Fruit fly (Drosophila melanogaster) whole organism, embryonic: ENCODE data around the gene CG34266.

Source experiments
- CG10209 ChIP-seq: fragments of 200-800 bp; sonication (Bioruptor generic); optimal IDR thresholded peaks from 3 replicates; lab custom pipeline; 2017; ENCODE audit warnings: missing biosample characterization, mild to moderate bottlenecking, missing genetic modification characterization, missing genetic modification reagents
- CG10366 ChIP-seq: fragments of 200-800 bp; sonication (Bioruptor generic); IDR thresholded peaks from 2 replicates; pipeline ENCODE4 v1.3.6; 2022; ENCODE audit warnings: missing biosample characterization, missing genetic modification characterization
- CG10979 ChIP-seq: fragments of 200-800 bp; sonication (Bioruptor generic); optimal IDR thresholded peaks from 2 replicates; lab custom pipeline; 2018; ENCODE audit warnings: missing biosample characterization, mild to moderate bottlenecking, missing genetic modification characterization, moderate library complexity
- CG11695 ChIP-seq: fragments of 200-800 bp; sonication (Bioruptor generic); IDR thresholded peaks from 3 replicates; pipeline ENCODE4 v1.3.6; 2022; ENCODE audit warnings: missing biosample characterization, missing genetic modification characterization
- CG12659 ChIP-seq: fragments of 200-800 bp; sonication (Bioruptor generic); optimal IDR thresholded peaks from 3 replicates; lab custom pipeline; 2017; ENCODE audit warnings: mild to moderate bottlenecking, missing biosample characterization, missing genetic modification reagents, missing genetic modification characterization
- CG15011 ChIP-seq: fragments of 200-800 bp; sonication (Bioruptor generic); optimal IDR thresholded peaks from 3 replicates; lab custom pipeline; 2018; ENCODE audit warnings: missing biosample characterization, mild to moderate bottlenecking, missing genetic modification characterization
- CG17328 ChIP-seq: fragments of 200-800 bp; sonication (Bioruptor generic); IDR thresholded peaks from 2 replicates; pipeline ENCODE4 v1.3.6; 2022; ENCODE audit warnings: missing biosample characterization, missing genetic modification characterization
- CG33213 ChIP-seq: fragments of 200-800 bp; sonication (Bioruptor generic); optimal IDR thresholded peaks from 3 replicates; lab custom pipeline; 2016; ENCODE audit warnings: missing biosample characterization, missing genetic modification characterization
- CG3726 ChIP-seq: fragments of 200-800 bp; sonication (Bioruptor generic); IDR thresholded peaks from 3 replicates; pipeline ENCODE4, ENCODE4 v1.3.6; 2022; ENCODE audit warnings: missing biosample characterization, missing genetic modification characterization
- CG42726 ChIP-seq: fragments of 200-800 bp; sonication (Bioruptor generic); IDR thresholded peaks from 2 replicates; pipeline ENCODE4 v1.3.6; 2022; ENCODE audit warnings: missing biosample characterization, missing genetic modification characterization; ENCODE audit not compliant: partially characterized antibody
- CG7556 ChIP-seq: fragments of 200-800 bp; sonication (Bioruptor generic); optimal IDR thresholded peaks from 2 replicates; lab custom pipeline; 2017; ENCODE audit warnings: missing biosample characterization, mild to moderate bottlenecking, missing genetic modification characterization
- CG8281 ChIP-seq: fragments of 200-800 bp; sonication (Bioruptor generic); optimal IDR thresholded peaks from 2 replicates; lab custom pipeline; 2018; ENCODE audit warnings: missing biosample characterization, mild to moderate bottlenecking, missing genetic modification characterization, moderate library complexity
- CG8944 ChIP-seq: fragments of 200-800 bp; sonication (Bioruptor generic); optimal IDR thresholded peaks from 3 replicates; lab custom pipeline; 2016; ENCODE audit warnings: missing biosample characterization, missing genetic modification characterization
- D19A ChIP-seq: fragments of 200-800 bp; optimal IDR thresholded peaks from 3 replicates; lab custom pipeline; 2019; ENCODE audit warnings: missing biosample characterization, mild to moderate bottlenecking, missing genetic modification characterization, moderate library complexity
- Dek ChIP-seq: fragments of 200-800 bp; sonication (Bioruptor generic); optimal IDR thresholded peaks from 3 replicates; lab custom pipeline; 2019; ENCODE audit warnings: missing biosample characterization, mild to moderate bottlenecking, missing genetic modification characterization, moderate library complexity
- Dip2 ChIP-seq: fragments of 200-800 bp; sonication (Bioruptor generic); IDR thresholded peaks from 2 replicates; pipeline ENCODE4 v1.3.6; 2022; ENCODE audit warnings: missing biosample characterization, missing genetic modification characterization
- GATAe ChIP-seq: fragments of 200-800 bp; sonication (Bioruptor generic); conservative IDR thresholded peaks from 2 replicates; pipeline ENCODE4 v1.3.6; 2022; ENCODE audit warnings: missing biosample characterization, missing genetic modification characterization
- Gug ChIP-seq: fragments of 200-800 bp; sonication (Bioruptor generic); IDR thresholded peaks from 4 replicates; pipeline ENCODE4 v1.3.6; 2022; ENCODE audit warnings: missing biosample characterization, missing genetic modification characterization
- H2.0 ChIP-seq: fragments of 200-800 bp; sonication (Bioruptor generic); IDR thresholded peaks from 2 replicates; pipeline ENCODE4 v1.3.6; 2022; ENCODE audit warnings: missing biosample characterization, missing genetic modification characterization
- HLH4C ChIP-seq: fragments of 200-800 bp; sonication (Bioruptor generic); IDR thresholded peaks from 3 replicates; pipeline ENCODE4 v1.3.6; 2022; ENCODE audit warnings: missing biosample characterization, missing genetic modification characterization; ENCODE audit not compliant: partially characterized antibody
- Hmx ChIP-seq: fragments of 200-800 bp; sonication (Bioruptor generic); optimal IDR thresholded peaks from 2 replicates; lab custom pipeline; 2016; ENCODE audit warnings: missing biosample characterization, missing genetic modification characterization
- MTF-1 ChIP-seq: fragments of 200-800 bp; sonication (Bioruptor generic); optimal IDR thresholded peaks from 2 replicates; lab custom pipeline; 2018; ENCODE audit warnings: missing biosample characterization, mild to moderate bottlenecking, missing genetic modification characterization, borderline replicate concordance
- Oli ChIP-seq: fragments of 200-800 bp; sonication (Bioruptor generic); optimal IDR thresholded peaks from 2 replicates; lab custom pipeline; 2018; ENCODE audit warnings: missing biosample characterization, mild to moderate bottlenecking, missing genetic modification characterization, moderate library complexity
- Side ChIP-seq: fragments of 200-800 bp; sonication (Bioruptor generic); optimal IDR thresholded peaks from 2 replicates; lab custom pipeline; 2016; ENCODE audit warnings: missing biosample characterization, missing genetic modification characterization
- Stat92E ChIP-seq, 3 experiments: fragments of >200 bp in 2 of 3; fragments of 200-800 bp in 1 of 3; sonication (Bioruptor generic) in 1 of 3; optimal IDR thresholded peaks; 2 replicates each; lab custom pipeline; 2017 to 2019; ENCODE audit warnings: missing biosample characterization in 3 of 3, missing genetic modification characterization in 3 of 3, mild to moderate bottlenecking in 1 of 3, moderate library complexity in 1 of 3
- ap ChIP-seq: fragments of 200-800 bp; sonication (Bioruptor generic); IDR thresholded peaks from 2 replicates; pipeline ENCODE4 v1.3.6; 2022; ENCODE audit warnings: missing biosample characterization, missing genetic modification characterization
- chif ChIP-seq, 2 experiments: fragments of 200-800 bp; sonication (Bioruptor generic); optimal IDR thresholded peaks; 3 replicates each; lab custom pipeline; 2016; ENCODE audit warnings: missing biosample characterization in 2 of 2, missing genetic modification characterization in 2 of 2
- corto ChIP-seq: fragments of 200-800 bp; sonication (Bioruptor generic); optimal IDR thresholded peaks from 2 replicates; lab custom pipeline; 2016; ENCODE audit warnings: missing biosample characterization, mild to moderate bottlenecking, missing genetic modification characterization, moderate library complexity
- dm ChIP-seq: fragments of 200-800 bp; sonication (Bioruptor generic); optimal IDR thresholded peaks from 3 replicates; lab custom pipeline; 2016; ENCODE audit warnings: missing biosample characterization, missing genetic modification characterization
- gsb ChIP-seq: fragments of 200-800 bp; sonication (Bioruptor generic); IDR thresholded peaks from 2 replicates; pipeline ENCODE4 v1.3.6; 2022; ENCODE audit warnings: missing biosample characterization, missing genetic modification characterization
- lilli ChIP-seq: fragments of 200-800 bp; sonication (Bioruptor generic); optimal IDR thresholded peaks from 3 replicates; lab custom pipeline; 2016; ENCODE audit warnings: missing biosample characterization, missing genetic modification characterization
- lmd ChIP-seq: fragments of 200-800 bp; sonication (Bioruptor generic); IDR thresholded peaks from 2 replicates; pipeline ENCODE4 v1.3.6; 2022; ENCODE audit warnings: missing biosample characterization, missing genetic modification characterization
- nmo ChIP-seq: fragments of 200-800 bp; sonication (Bioruptor generic); optimal IDR thresholded peaks from 2 replicates; lab custom pipeline; 2018; ENCODE audit warnings: missing biosample characterization, mild to moderate bottlenecking, missing genetic modification characterization, moderate library complexity
- prd ChIP-seq, 3 experiments: fragments of >200 bp in 2 of 3; fragments of 200-800 bp in 1 of 3; sonication (Bioruptor generic) in 1 of 3; optimal IDR thresholded peaks in 2 of 3; IDR thresholded peaks in 1 of 3; 2 replicates in 2 of 3; 3 replicates in 1 of 3; pipeline versions ENCODE4 v1.3.6 to Lab custom; 2017 to 2022; ENCODE audit warnings: missing biosample characterization in 1 of 3, missing genetic modification characterization in 1 of 3
- sr ChIP-seq: fragments of 200-800 bp; sonication (Bioruptor generic); IDR thresholded peaks from 3 replicates; pipeline ENCODE4 v1.3.6; 2022; ENCODE audit warnings: missing biosample characterization, missing genetic modification characterization
- stc ChIP-seq: fragments of 200-800 bp; sonication (Bioruptor generic); IDR thresholded peaks from 2 replicates; pipeline ENCODE4 v1.3.6; 2022; ENCODE audit warnings: missing biosample characterization, missing genetic modification characterization
- ttk ChIP-seq: fragments of 200-800 bp; sonication (Bioruptor generic); IDR thresholded peaks from 2 replicates; pipeline ENCODE4 v2.1.2; 2022; ENCODE audit warnings: missing biosample characterization, missing genetic modification characterization
- vnd ChIP-seq: fragments of 200-800 bp; sonication (Bioruptor generic); IDR thresholded peaks from 3 replicates; pipeline ENCODE4 v1.3.6; 2022; ENCODE audit warnings: missing biosample characterization, missing genetic modification characterization; ENCODE audit not compliant: partially characterized antibody
- zfh1 ChIP-seq: fragments of 200-800 bp; sonication (Bioruptor generic); IDR thresholded peaks from 3 replicates; pipeline ENCODE4 v1.3.6; 2022; ENCODE audit warnings: missing biosample characterization, missing genetic modification characterization

The CG34266 gene

dm6 chr3L:4700091-4700490, 22.5 kb downstream of the CG34266 start (continued):
- TF ChIP-seq Stat92E (GFP tag; optimal IDR thresholded peaks at IDR 0.05; lab: Kevin White, UChicago) (no peak), CG42726 (GFP tag; lab: Robert Waterston, UW) (no peak), sr (GFP tag; lab: Robert Waterston, UW) (peak; percentile 45; the same call in 2 of the 3 replicates), CG8944 (no peak), prd (optimal IDR thresholded peaks at IDR 0.05; lab: Kevin White, UChicago) (no peak), prd (GFP tag; IDR thresholded peaks at IDR 0.05; lab: Robert Waterston, UW) (peak; percentile 49), Side (GFP tag; lab: Kevin White, UChicago) (no peak), dm (no peak), CG3726 (0 out of 3 replicates have a peak, but pooled peaks have one; percentile 45), corto (GFP tag; lab: Kevin White, UChicago) (no peak), CG7556 (GFP tag; lab: Kevin White, UChicago) (no peak), CG8281 (tag; lab: Kevin White, UChicago) (no peak), ttk (GFP tag; lab: Robert Waterston, UW) (peak; percentile 16; the same call in 1 of the 2 replicates), zfh1 (GFP tag; lab: Robert Waterston, UW) (0 out of 3 replicates have a peak, but pooled peaks have one; percentile 11), GATAe (GFP tag; lab: Robert Waterston, UW) (no peak), CG10209 (GFP tag; lab: Kevin White, UChicago) (no peak), lmd (GFP tag; lab: Robert Waterston, UW) (peak; percentile 33), CG33213 (GFP tag; lab: Kevin White, UChicago) (no peak), CG10979 (tag; lab: Kevin White, UChicago) (no peak), chif (GFP tag; optimal IDR thresholded peaks at IDR 0.05; lab: Kevin White, UChicago) (no peak), CG17328 (GFP tag; lab: Robert Waterston, UW) (no peak), HLH4C (GFP tag; lab: Robert Waterston, UW) (no peak), CG11695 (peak; percentile 38; the same call in 1 of the 3 replicates), CG10366 (GFP tag; lab: Robert Waterston, UW) (peak; percentile 13; the same call in 1 of the 2 replicates), ap (GFP tag; lab: Robert Waterston, UW) (no peak), Dek (no peak)

- no peak for TF ChIP-seq Hmx (GFP tag; lab: Kevin White, UChicago)
- no peak for TF ChIP-seq D19A
- no peak for TF ChIP-seq stc (GFP tag; lab: Robert Waterston, UW)
- TF ChIP-seq MTF-1 (GFP tag; lab: Kevin White, UChicago): no peak
- no peak for TF ChIP-seq nmo
- no peak for TF ChIP-seq Dip2 (GFP tag; lab: Robert Waterston, UW)
- no peak for TF ChIP-seq Oli (tag; lab: Kevin White, UChicago)
- no peak for TF ChIP-seq CG12659 (GFP tag; lab: Kevin White, UChicago)
- no peak for TF ChIP-seq lilli (GFP tag; lab: Kevin White, UChicago)
- no peak for TF ChIP-seq gsb
- no peak for TF ChIP-seq H2.0 (GFP tag; lab: Robert Waterston, UW)
- TF ChIP-seq Gug (GFP tag; lab: Robert Waterston, UW): no peak
- no peak for TF ChIP-seq CG15011 (GFP tag; lab: Kevin White, UChicago)
- TF ChIP-seq vnd (GFP tag; lab: Robert Waterston, UW): no peak
Observed at dm6 chr3L:4702003-4702402, 24.4 kb downstream of the CG34266 start.
